Fruit fly (Drosophila melanogaster): Measurements from ENCODE around the gene CG9123.

CG9123 gene

DNA sequence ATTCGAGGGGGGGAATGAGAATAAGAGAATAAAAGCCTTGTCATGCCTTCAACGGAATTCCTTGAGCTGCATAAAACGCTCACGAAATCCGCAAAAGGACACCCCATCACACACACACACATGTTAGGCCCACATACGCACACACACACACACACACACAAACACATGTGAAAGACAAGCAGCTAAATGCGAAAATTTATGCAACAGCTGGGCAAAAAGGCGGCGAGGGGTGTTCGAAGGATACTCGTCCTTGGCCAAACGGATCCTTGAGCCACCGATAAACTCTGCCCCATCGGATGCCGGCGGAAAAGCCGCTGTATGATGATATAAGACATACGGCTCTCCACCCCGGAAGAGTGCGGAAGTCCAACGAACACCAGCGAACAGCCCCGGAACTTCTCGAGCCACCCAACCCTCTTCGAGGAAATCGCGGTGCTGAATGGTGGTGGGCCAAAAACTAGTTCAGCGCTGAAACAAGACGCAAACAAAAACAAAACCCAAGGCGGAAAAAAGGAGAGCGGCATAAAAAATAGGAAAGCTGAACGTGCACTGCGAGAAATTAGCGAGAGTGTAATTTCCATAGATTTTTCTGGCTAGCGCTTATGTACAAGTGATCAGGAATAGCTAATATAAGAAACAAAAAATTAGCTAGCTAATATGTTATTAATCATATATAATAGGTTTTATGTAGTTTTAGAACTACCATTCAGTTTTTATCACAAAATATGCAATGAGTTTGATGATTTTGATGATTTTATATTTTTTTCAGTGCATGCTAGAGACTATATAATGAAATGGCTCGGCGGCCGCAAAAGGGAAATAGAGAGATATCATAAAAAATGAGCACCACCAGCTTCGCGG, 41.8 kb upstream of the CG9123 start (continued):
- no peak for TF ChIP-seq CG17186 (GFP tag; optimal IDR thresholded peaks at IDR 0.05)
- TF ChIP-seq CG11456 (GFP tag; IDR thresholded peaks at IDR 0.05): no peak
- no peak for TF ChIP-seq Mes4 (GFP tag; optimal IDR thresholded peaks at IDR 0.05)
- TF ChIP-seq cato (GFP tag; optimal IDR thresholded peaks at IDR 0.05; ENCODE audit: borderline replicate concordance): no peak
- TF ChIP-seq CG15269 (tag; optimal IDR thresholded peaks at IDR 0.05): peak; percentile 71
- TF ChIP-seq CG6689 (GFP tag; IDR thresholded peaks at IDR 0.05): peak; percentile 43; the same call in 1 of the 2 replicates
- TF ChIP-seq CG6272 (GFP tag; IDR thresholded peaks at IDR 0.05): no peak
- TF ChIP-seq Scr (GFP tag; IDR thresholded peaks at IDR 0.05; ENCODE audit: partially characterized antibody): no peak
- TF ChIP-seq CG3065 (GFP tag; optimal IDR thresholded peaks at IDR 0.05): no peak
- TF ChIP-seq fd3F (GFP tag; optimal IDR thresholded peaks at IDR 0.05): peak; percentile 20
- TF ChIP-seq Pdp1 (GFP tag; optimal IDR thresholded peaks at IDR 0.05): peak in 1 of 2 experiments; percentile 7
- no peak for TF ChIP-seq CG7745 (tag; optimal IDR thresholded peaks at IDR 0.05)
- no peak for TF ChIP-seq CG4360 (GFP tag; IDR thresholded peaks at IDR 0.05)
- TF ChIP-seq ci (GFP tag; IDR thresholded peaks at IDR 0.05): peak; percentile 49; the same call in 1 of the 3 replicates
- no peak for TF ChIP-seq jumu (GFP tag; optimal IDR thresholded peaks at IDR 0.05)
- TF ChIP-seq dmrt11E (tag; optimal IDR thresholded peaks at IDR 0.05): peak; percentile 32
- peak; percentile 71 for TF ChIP-seq grau (tag; optimal IDR thresholded peaks at IDR 0.05)
- TF ChIP-seq CG6654 (GFP tag; optimal IDR thresholded peaks at IDR 0.05): no peak
- TF ChIP-seq Dref (GFP tag; IDR thresholded peaks at IDR 0.05): no peak
- peak; percentile 79 for TF ChIP-seq CG11504 (tag; optimal IDR thresholded peaks at IDR 0.05)
- TF ChIP-seq CG1233 (GFP tag; optimal IDR thresholded peaks at IDR 0.05): no peak
- TF ChIP-seq onecut (GFP tag; IDR thresholded peaks at IDR 0.05): peak; percentile 19; the same call in 1 of the 2 replicates
- TF ChIP-seq CG4282 (GFP tag; optimal IDR thresholded peaks at IDR 0.05): no peak
- TF ChIP-seq CG17361 (GFP tag; IDR thresholded peaks at IDR 0.05): peak; percentile 69
- no peak for TF ChIP-seq Dfd (GFP tag; optimal IDR thresholded peaks at IDR 0.05)
- no peak for TF ChIP-seq CG34376 (GFP tag; optimal IDR thresholded peaks at IDR 0.05)
- TF ChIP-seq CG12219 (GFP tag; optimal IDR thresholded peaks at IDR 0.05): peak; percentile 40
- TF ChIP-seq Hey (tag; optimal IDR thresholded peaks at IDR 0.05): no peak
- no peak for TF ChIP-seq CG4617 (GFP tag; optimal IDR thresholded peaks at IDR 0.05; ENCODE audit: borderline replicate concordance)
- TF ChIP-seq Sin3A (optimal IDR thresholded peaks at IDR 0.05): no peak
- no peak for TF ChIP-seq CG5245 (GFP tag; optimal IDR thresholded peaks at IDR 0.05)
- TF ChIP-seq CG7987 (GFP tag; optimal IDR thresholded peaks at IDR 0.05): no peak
- no peak for TF ChIP-seq knrl (GFP tag; IDR thresholded peaks at IDR 0.05; ENCODE audit: partially characterized antibody)
- no peak for TF ChIP-seq Doc2 (GFP tag; IDR thresholded peaks at IDR 0.05)
- TF ChIP-seq unpg (GFP tag; optimal IDR thresholded peaks at IDR 0.05): peak; percentile 50
- TF ChIP-seq gsb-n (tag; optimal IDR thresholded peaks at IDR 0.05): peak; percentile 43
- TF ChIP-seq Ets97D (GFP tag; optimal IDR thresholded peaks at IDR 0.05): no peak
- TF ChIP-seq CG5953 (GFP tag; IDR thresholded peaks at IDR 0.05): no peak
- no peak for TF ChIP-seq Neu2 (GFP tag; optimal IDR thresholded peaks at IDR 0.05; ENCODE audit: borderline replicate concordance)
- TF ChIP-seq D19A (tag; optimal IDR thresholded peaks at IDR 0.05): peak; percentile 55
- peak; percentile 66 for TF ChIP-seq CG18262 (tag; optimal IDR thresholded peaks at IDR 0.05)
- no peak for TF ChIP-seq Nf-YB (GFP tag; optimal IDR thresholded peaks at IDR 0.05)
- peak; percentile 41; the same call in 2 of the 3 replicates for TF ChIP-seq CG34422 (GFP tag; IDR thresholded peaks at IDR 0.05)
- peak; percentile 48 for TF ChIP-seq Ssrp (tag; optimal IDR thresholded peaks at IDR 0.05)
- no peak for TF ChIP-seq GATAe (GFP tag; conservative IDR thresholded peaks at IDR 0.05)
- no peak for TF ChIP-seq gt (GFP tag; IDR thresholded peaks at IDR 0.05)
- no peak for TF ChIP-seq Optix (GFP tag; IDR thresholded peaks at IDR 0.05)
- peak; percentile 19 for TF ChIP-seq odd (GFP tag; optimal IDR thresholded peaks at IDR 0.05)
- no peak for TF ChIP-seq gce (GFP tag; IDR thresholded peaks at IDR 0.05)

Data from whole organism, embryonic.